Worm (Caenorhabditis elegans) whole organism, L2 larva: ENCODE results near the gene srw-16.

Source experiments
- Y55F3AM.14 ChIP-seq: fragments of 200-800 bp; sonication (Bioruptor generic); optimal IDR thresholded peaks from 2 replicates; lab custom pipeline; 2018; ENCODE audit warnings: mild to moderate bottlenecking, missing genetic modification characterization, missing compliant biosample characterization
- aly-2 ChIP-seq: fragments of 150-350 bp; optimal IDR thresholded peaks from 2 replicates; lab custom pipeline; 2014; ENCODE audit warnings: missing biosample characterization, missing genetic modification characterization
- ceh-82 ChIP-seq: fragments of 150-350 bp; optimal IDR thresholded peaks from 2 replicates; lab custom pipeline; 2014; ENCODE audit warnings: missing biosample characterization, missing genetic modification characterization
- lin-39 ChIP-seq: fragments of 150-350 bp; optimal IDR thresholded peaks from 2 replicates; lab custom pipeline; 2014; ENCODE audit warnings: missing biosample characterization, missing genetic modification reagents, missing genetic modification characterization
- lsy-2 ChIP-seq, 2 experiments: fragments of 150-350 bp in 1 of 2; sonication (generic microtip) in 1 of 2; optimal IDR thresholded peaks; 2 replicates each; lab custom pipeline; 2014 to 2017; ENCODE audit warnings: missing biosample characterization in 2 of 2, missing genetic modification characterization in 2 of 2
- nhr-23 ChIP-seq: fragments of 150-350 bp; optimal IDR thresholded peaks from 2 replicates; lab custom pipeline; 2014; ENCODE audit warnings: missing biosample characterization, missing genetic modification reagents, missing genetic modification characterization
- nhr-6 ChIP-seq: fragments of 150-350 bp; optimal IDR thresholded peaks from 2 replicates; lab custom pipeline; 2014; ENCODE audit warnings: missing biosample characterization, missing genetic modification characterization

ce11 chrV:15264131-15264530 is 10.5 kb downstream of the srw-16 start, which contains the start of gene M01B2.12:
- TF ChIP-seq lin-39 (tag; lab: Kevin White, UChicago): no peak
- TF ChIP-seq Y55F3AM.14 (GFP tag; lab: Kevin White, UChicago): no peak
- no peak for TF ChIP-seq aly-2
- no peak for TF ChIP-seq lsy-2 (tag; optimal IDR thresholded peaks at IDR 0.05; lab: Kevin White, UChicago)
- no peak for TF ChIP-seq ceh-82
- no peak for TF ChIP-seq nhr-23 (tag; lab: Kevin White, UChicago)
- TF ChIP-seq nhr-6 (tag; lab: Kevin White, UChicago): no peak
